Worm (Caenorhabditis elegans) whole organism, L3 larva: Measurements from ENCODE around the gene srt-27.

Source experiments
- ZK546.5 ChIP-seq: sonication (generic microtip); optimal IDR thresholded peaks from 2 replicates; lab custom pipeline; 2017; ENCODE audit warnings: missing biosample characterization, missing genetic modification characterization
- aly-2 ChIP-seq: fragments of 150-350 bp; optimal IDR thresholded peaks from 2 replicates; lab custom pipeline; 2014; ENCODE audit warnings: missing biosample characterization, missing genetic modification characterization
- ama-1 ChIP-seq: fragments of 150-350 bp; optimal IDR thresholded peaks from 2 replicates; lab custom pipeline; 2018
- ceh-16 ChIP-seq: sonication (generic microtip); optimal IDR thresholded peaks from 2 replicates; lab custom pipeline; 2017; ENCODE audit warnings: missing biosample characterization, missing genetic modification characterization
- ceh-28 ChIP-seq: fragments of 150-350 bp; optimal IDR thresholded peaks from 2 replicates; lab custom pipeline; 2014; ENCODE audit warnings: missing biosample characterization, missing genetic modification reagents, missing genetic modification characterization
- ceh-82 ChIP-seq: fragments of 150-350 bp; optimal IDR thresholded peaks from 2 replicates; lab custom pipeline; 2014; ENCODE audit warnings: missing biosample characterization, missing genetic modification characterization
- ceh-9 ChIP-seq: sonication (generic microtip); optimal IDR thresholded peaks from 2 replicates; lab custom pipeline; 2018; ENCODE audit warnings: missing biosample characterization, missing genetic modification characterization
- egl-27 ChIP-seq: sonication (generic microtip); optimal IDR thresholded peaks from 4 replicates; lab custom pipeline; 2017; ENCODE audit warnings: missing biosample characterization, missing genetic modification reagents, missing genetic modification characterization
- egl-5 ChIP-seq: fragments of 150-350 bp; optimal IDR thresholded peaks from 2 replicates; lab custom pipeline; 2017; ENCODE audit warnings: missing biosample characterization, missing genetic modification reagents, missing genetic modification characterization, inconsistent platforms
- elt-1 ChIP-seq: fragments of 150-350 bp; optimal IDR thresholded peaks from 2 replicates; lab custom pipeline; 2014; ENCODE audit warnings: missing biosample characterization, missing genetic modification characterization
- elt-2 ChIP-seq: sonication (generic microtip); optimal IDR thresholded peaks from 2 replicates; lab custom pipeline; 2016; ENCODE audit warnings: missing genetic modification reagents, mild to moderate bottlenecking, missing genetic modification characterization, missing compliant biosample characterization
- elt-3 ChIP-seq, 3 experiments: fragments of 150-350 bp in 1 of 3; sonication (generic microtip) in 2 of 3; optimal IDR thresholded peaks; 2 replicates in 2 of 3; 4 replicates in 1 of 3; lab custom pipeline; 2014 to 2017; ENCODE audit warnings: missing biosample characterization in 3 of 3, missing genetic modification characterization in 3 of 3
- eor-1 ChIP-seq, 2 experiments: fragments of 150-350 bp; optimal IDR thresholded peaks; 2 replicates each; lab custom pipeline; 2014 to 2018; ENCODE audit warnings: missing biosample characterization in 2 of 2, missing genetic modification characterization in 2 of 2
- fkh-10 ChIP-seq: sonication (generic microtip); optimal IDR thresholded peaks from 2 replicates; lab custom pipeline; 2017; ENCODE audit warnings: missing biosample characterization, missing genetic modification reagents, missing genetic modification characterization
- fos-1 ChIP-seq: fragments of 150-350 bp; optimal IDR thresholded peaks from 2 replicates; lab custom pipeline; 2014; ENCODE audit warnings: missing biosample characterization, missing genetic modification characterization
- hmg-11 ChIP-seq: sonication (generic microtip); optimal IDR thresholded peaks from 2 replicates; lab custom pipeline; 2016; ENCODE audit warnings: missing genetic modification characterization, missing compliant biosample characterization
- lin-15B ChIP-seq: fragments of 150-350 bp; optimal IDR thresholded peaks from 2 replicates; lab custom pipeline; 2014; ENCODE audit warnings: missing biosample characterization, missing genetic modification characterization
- lin-39 ChIP-seq: fragments of 150-350 bp; optimal IDR thresholded peaks from 2 replicates; lab custom pipeline; 2018; ENCODE audit warnings: missing biosample characterization, missing genetic modification reagents, missing genetic modification characterization
- lsy-12 ChIP-seq: sonication (generic microtip); optimal IDR thresholded peaks from 2 replicates; lab custom pipeline; 2016; ENCODE audit warnings: mild to moderate bottlenecking, missing genetic modification characterization, missing compliant biosample characterization
- mml-1 ChIP-seq: fragments of 150-350 bp; sonication (generic microtip); optimal IDR thresholded peaks from 3 replicates; lab custom pipeline; 2014; ENCODE audit warnings: missing biosample characterization, missing genetic modification characterization
- nfya-1 ChIP-seq: sonication (generic microtip); optimal IDR thresholded peaks from 2 replicates; lab custom pipeline; 2017; ENCODE audit warnings: missing genetic modification characterization, mild to moderate bottlenecking, missing compliant biosample characterization, antibody characterized with exemption, moderate library complexity; ENCODE audit not compliant: insufficient read depth
- nhr-23 ChIP-seq: fragments of 150-350 bp; optimal IDR thresholded peaks from 2 replicates; lab custom pipeline; 2014; ENCODE audit warnings: missing biosample characterization, missing genetic modification reagents, missing genetic modification characterization
- nhr-237 ChIP-seq: fragments of 150-350 bp; optimal IDR thresholded peaks from 2 replicates; lab custom pipeline; 2014; ENCODE audit warnings: missing biosample characterization, missing genetic modification characterization
- nhr-43 ChIP-seq: sonication (generic microtip); optimal IDR thresholded peaks from 2 replicates; lab custom pipeline; 2016; ENCODE audit warnings: mild to moderate bottlenecking, missing genetic modification characterization, missing compliant biosample characterization; ENCODE audit not compliant: poor library complexity, severe bottlenecking
- nhr-67 ChIP-seq: fragments of 150-350 bp; optimal IDR thresholded peaks from 2 replicates; lab custom pipeline; 2014; ENCODE audit warnings: missing biosample characterization, missing genetic modification characterization
- nhr-76 ChIP-seq: fragments of 150-350 bp; sonication (generic microtip); optimal IDR thresholded peaks from 5 replicates; lab custom pipeline; 2014; ENCODE audit warnings: missing biosample characterization, missing genetic modification characterization
- nhr-77 ChIP-seq: fragments of 150-350 bp; optimal IDR thresholded peaks from 2 replicates; lab custom pipeline; 2014; ENCODE audit warnings: missing biosample characterization, missing genetic modification characterization
- pha-4 ChIP-seq: fragments of 150-350 bp; optimal IDR thresholded peaks from 2 replicates; lab custom pipeline; 2014; ENCODE audit warnings: missing biosample characterization, missing genetic modification reagents, missing genetic modification characterization
- pqm-1 ChIP-seq: fragments of 150-350 bp; optimal IDR thresholded peaks from 2 replicates; lab custom pipeline; 2017; ENCODE audit warnings: missing biosample characterization, missing genetic modification characterization, inconsistent platforms
- sea-2 ChIP-seq: fragments of 150-350 bp; sonication (generic microtip); optimal IDR thresholded peaks from 4 replicates; lab custom pipeline; 2014; ENCODE audit warnings: missing biosample characterization, missing genetic modification reagents, missing genetic modification characterization
- skn-1 ChIP-seq: fragments of 150-350 bp; optimal IDR thresholded peaks from 2 replicates; lab custom pipeline; 2014; ENCODE audit warnings: missing biosample characterization, missing genetic modification characterization
- unc-62 ChIP-seq: fragments of 150-350 bp; sonication (generic microtip); optimal IDR thresholded peaks from 4 replicates; lab custom pipeline; 2014; ENCODE audit warnings: missing biosample characterization, missing genetic modification reagents, missing genetic modification characterization
- zag-1 ChIP-seq: fragments of 150-350 bp; optimal IDR thresholded peaks from 2 replicates; lab custom pipeline; 2014; ENCODE audit warnings: missing biosample characterization, missing genetic modification characterization
- ztf-11 ChIP-seq: fragments of 150-350 bp; optimal IDR thresholded peaks from 2 replicates; lab custom pipeline; 2014; ENCODE audit warnings: missing biosample characterization, missing genetic modification characterization
- ztf-4 ChIP-seq: fragments of 150-350 bp; optimal IDR thresholded peaks from 2 replicates; lab custom pipeline; 2014; ENCODE audit warnings: missing biosample characterization, missing genetic modification characterization

The srt-27 gene

DNA sequence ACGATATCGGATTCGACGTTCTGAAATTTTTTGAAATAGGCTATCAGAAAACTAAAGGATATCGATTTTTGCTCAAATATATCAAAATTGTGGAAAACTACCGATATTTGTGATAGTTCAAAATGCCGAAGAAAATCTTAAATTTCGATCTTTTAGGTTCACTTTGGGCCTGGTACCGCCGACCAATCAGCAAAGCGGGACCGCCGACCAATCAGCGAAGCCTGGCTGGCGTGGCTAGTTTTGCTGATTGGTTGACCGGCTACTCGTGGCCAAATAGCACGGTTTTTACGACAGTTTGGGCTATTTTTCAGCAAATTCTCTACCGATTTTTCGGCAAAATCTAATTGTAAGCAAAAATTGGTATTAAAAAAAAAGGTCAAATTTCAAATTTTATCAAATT lies 10.5 kb downstream of the srt-27 start:
- TF ChIP-seq egl-5 (tag; lab: Kevin White, UChicago) (no peak), nfya-1 (peak; percentile 73)

DNA sequence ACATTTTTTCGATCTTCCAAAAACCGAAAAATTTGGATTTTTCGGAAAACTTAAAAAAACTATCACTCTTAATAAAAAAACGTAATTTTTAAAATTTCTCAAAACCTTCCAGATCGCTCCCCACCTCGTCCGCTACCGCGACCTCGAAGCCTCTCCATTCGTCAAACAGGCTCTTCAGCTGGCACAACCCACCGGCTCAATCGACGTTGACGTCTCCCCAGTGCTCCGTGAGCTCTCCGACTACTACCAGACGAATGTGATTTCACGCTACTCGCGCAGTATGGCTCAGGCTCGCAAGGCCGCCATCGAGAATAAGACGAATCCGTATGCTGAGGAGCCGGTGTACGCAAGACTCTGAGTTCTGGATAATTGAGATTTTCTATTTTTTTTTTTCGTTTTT lies 14.3 kb downstream of the srt-27 start:
- TF ChIP-seq ceh-16 (no peak), pha-4 (tag; lab: Kevin White, UChicago) (no peak), skn-1 (tag; lab: Kevin White, UChicago) (no peak), nhr-76 (no peak)

DNA sequence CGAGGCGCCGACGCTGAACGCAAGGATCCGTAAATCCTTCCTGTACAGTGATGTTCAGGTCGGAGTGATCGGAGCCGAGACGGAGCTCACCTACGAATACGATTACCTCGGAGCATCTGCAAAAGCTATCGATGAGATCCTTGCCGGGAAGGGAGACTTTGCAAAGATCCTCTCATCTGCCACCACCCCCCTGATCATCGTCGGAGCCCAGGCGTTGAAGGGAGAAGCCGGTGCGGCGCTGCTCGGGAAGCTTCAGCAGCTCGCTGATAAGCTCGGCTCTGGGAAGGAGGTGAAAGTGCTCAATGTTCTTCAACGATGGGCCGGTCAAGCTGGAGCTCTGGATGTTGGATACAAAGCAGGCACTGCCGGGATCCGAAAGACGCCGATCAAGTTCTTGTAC lies 17.4 kb downstream of the srt-27 start:
- no peak for TF ChIP-seq unc-62
- TF ChIP-seq fos-1, result no peak
- TF ChIP-seq pha-4 (tag; lab: Kevin White, UChicago), result no peak
- no peak for TF ChIP-seq lin-39 (tag; lab: Kevin White, UChicago)
- no peak for TF ChIP-seq ztf-4 (tag; lab: Kevin White, UChicago)
- no peak for TF ChIP-seq nhr-237 (tag; lab: Kevin White, UChicago)
- no peak for TF ChIP-seq lin-15B
- TF ChIP-seq sea-2 (GFP tag; lab: Kevin White, UChicago), result no peak
- no peak for TF ChIP-seq mml-1 (tag; lab: Kevin White, UChicago)
- TF ChIP-seq eor-1 (tag; optimal IDR thresholded peaks at IDR 0.05; lab: Kevin White, UChicago), result no peak
- no peak for TF ChIP-seq egl-27 (tag; lab: Kevin White, UChicago)
- no peak for TF ChIP-seq ceh-28

DNA sequence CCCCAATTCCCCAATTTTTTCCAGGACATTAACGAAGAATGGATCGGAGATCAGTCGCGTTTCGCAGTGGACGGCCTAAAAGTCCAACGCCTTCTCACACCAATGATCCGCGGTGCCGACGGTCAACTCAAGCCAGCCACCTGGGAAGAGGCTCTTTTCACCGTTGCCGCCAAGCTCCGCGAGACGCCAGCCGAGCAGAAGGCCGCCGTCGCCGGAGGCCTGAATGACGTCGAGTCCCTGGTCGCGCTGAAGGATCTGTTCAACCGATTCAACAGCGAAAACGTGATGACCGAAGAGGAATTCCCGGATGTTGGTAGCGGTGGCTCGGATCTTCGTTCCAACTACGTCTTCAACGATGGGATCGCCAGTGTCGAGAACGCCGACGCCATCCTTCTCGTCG lies 17.8 kb downstream of the srt-27 start:
- no peak for TF ChIP-seq ztf-11 (tag; lab: Kevin White, UChicago)
- no peak for TF ChIP-seq ceh-28
- TF ChIP-seq sea-2 (GFP tag; lab: Kevin White, UChicago), result no peak
- TF ChIP-seq nhr-77 (tag; lab: Kevin White, UChicago), result no peak
- TF ChIP-seq ama-1 (lab: Kevin White, UChicago), result no peak
- TF ChIP-seq nhr-237 (tag; lab: Kevin White, UChicago), result no peak
- TF ChIP-seq elt-1, result no peak

- TF ChIP-seq nhr-77 (tag; lab: Kevin White, UChicago) (no peak), ceh-16 (no peak)
- TF ChIP-seq, all 47 proteins: peak for 0
Observed at ce11 chrV:2698826-2699225, 21.8 kb downstream of the srt-27 start, which contains the start of gene nuo-5. Gene nuo-5, plus strand, starts transcription at chrV:2698972.

ce11 chrV:2697693-2698092 lies 23.0 kb downstream of the srt-27 start:
- TF ChIP-seq egl-27 (tag; lab: Kevin White, UChicago), result no peak
- TF ChIP-seq nhr-76, result no peak
- no peak for TF ChIP-seq nhr-23 (tag; lab: Kevin White, UChicago)
- TF ChIP-seq lsy-12 (tag; lab: Kevin White, UChicago), result no peak
- TF ChIP-seq elt-3 (tag; optimal IDR thresholded peaks at IDR 0.05; lab: Kevin White, UChicago), result no peak
- TF ChIP-seq mml-1 (tag; lab: Kevin White, UChicago), result no peak
- no peak for TF ChIP-seq ZK546.5
- no peak for TF ChIP-seq ceh-9 (tag; lab: Kevin White, UChicago)
- TF ChIP-seq zag-1 (tag; lab: Kevin White, UChicago), result no peak
- TF ChIP-seq pha-4 (tag; lab: Kevin White, UChicago), result no peak
- no peak for TF ChIP-seq unc-62
- TF ChIP-seq nhr-77 (tag; lab: Kevin White, UChicago), result no peak
- no peak for TF ChIP-seq ztf-4 (tag; lab: Kevin White, UChicago)
- TF ChIP-seq fos-1, result no peak
- no peak for TF ChIP-seq ceh-82 (tag; lab: Kevin White, UChicago)
- TF ChIP-seq pqm-1 (tag; lab: Kevin White, UChicago), result no peak
- TF ChIP-seq ztf-11 (tag; lab: Kevin White, UChicago), result no peak

ce11 chrV:2695935-2696334 lies 24.7 kb downstream of the srt-27 start, which contains the start of gene Y45G12B.3:
Gene Y45G12B.3, minus strand, starts transcription at chrV:2696254.
- TF ChIP-seq eor-1 (tag; optimal IDR thresholded peaks at IDR 0.05; lab: Kevin White, UChicago), result no peak
- no peak for TF ChIP-seq skn-1 (tag; lab: Kevin White, UChicago)
- TF ChIP-seq fkh-10 (GFP tag; lab: Kevin White, UChicago), result no peak
- TF ChIP-seq aly-2 (tag; lab: Kevin White, UChicago), result no peak
- no peak for TF ChIP-seq lin-39 (tag; lab: Kevin White, UChicago)
- no peak for TF ChIP-seq nhr-67 (tag; lab: Kevin White, UChicago)
- TF ChIP-seq hmg-11 (tag; lab: Kevin White, UChicago), result no peak
- TF ChIP-seq egl-27 (tag; lab: Kevin White, UChicago), result no peak
- no peak for TF ChIP-seq nhr-23 (tag; lab: Kevin White, UChicago)
- TF ChIP-seq nhr-77 (tag; lab: Kevin White, UChicago), result no peak
- no peak for TF ChIP-seq nhr-43 (tag; lab: Kevin White, UChicago)
- no peak for TF ChIP-seq lin-15B
- TF ChIP-seq ztf-11 (tag; lab: Kevin White, UChicago), result no peak
- no peak for TF ChIP-seq nfya-1
- TF ChIP-seq ceh-82 (tag; lab: Kevin White, UChicago), result no peak
- no peak for TF ChIP-seq elt-2
